Worm (Caenorhabditis elegans) whole organism, L3 larva: Measurements from ENCODE around the gene fkh-2.

Source experiments
- R02D3.7 ChIP-seq: fragments of 150-350 bp; optimal IDR thresholded peaks from 2 replicates; lab custom pipeline; 2014; ENCODE audit warnings: missing biosample characterization, missing genetic modification characterization
- fkh-10 ChIP-seq: sonication (generic microtip); optimal IDR thresholded peaks from 2 replicates; lab custom pipeline; 2017; ENCODE audit warnings: missing biosample characterization, missing genetic modification reagents, missing genetic modification characterization
- fkh-2 ChIP-seq: fragments of 150-350 bp; optimal IDR thresholded peaks from 2 replicates; lab custom pipeline; 2014; ENCODE audit warnings: missing biosample characterization, missing genetic modification reagents, missing genetic modification characterization
- nhr-12 ChIP-seq: fragments of 150-350 bp; optimal IDR thresholded peaks from 2 replicates; lab custom pipeline; 2014; ENCODE audit warnings: missing biosample characterization, missing genetic modification characterization
- nhr-23 ChIP-seq: fragments of 150-350 bp; optimal IDR thresholded peaks from 2 replicates; lab custom pipeline; 2014; ENCODE audit warnings: missing biosample characterization, missing genetic modification reagents, missing genetic modification characterization
- nhr-25 ChIP-seq: sonication (generic microtip); optimal IDR thresholded peaks from 2 replicates; lab custom pipeline; 2017; ENCODE audit warnings: missing biosample characterization, missing genetic modification characterization
- nhr-28 ChIP-seq: fragments of 150-350 bp; optimal IDR thresholded peaks from 2 replicates; lab custom pipeline; 2014; ENCODE audit warnings: missing biosample characterization, missing genetic modification characterization
- nhr-43 ChIP-seq: sonication (generic microtip); optimal IDR thresholded peaks from 2 replicates; lab custom pipeline; 2016; ENCODE audit warnings: mild to moderate bottlenecking, missing genetic modification characterization, missing compliant biosample characterization; ENCODE audit not compliant: poor library complexity, severe bottlenecking
- nhr-76 ChIP-seq: fragments of 150-350 bp; sonication (generic microtip); optimal IDR thresholded peaks from 5 replicates; lab custom pipeline; 2014; ENCODE audit warnings: missing biosample characterization, missing genetic modification characterization
- ztf-4 ChIP-seq: fragments of 150-350 bp; optimal IDR thresholded peaks from 2 replicates; lab custom pipeline; 2014; ENCODE audit warnings: missing biosample characterization, missing genetic modification characterization

ce11 chrX:3725437-3725836, 16.7 kb downstream of the fkh-2 start:
- TF ChIP-seq nhr-76 (tag; lab: Kevin White, UChicago) (no peak), nhr-23 (tag; lab: Kevin White, UChicago) (no peak), nhr-12 (no peak), nhr-28 (tag; lab: Kevin White, UChicago) (no peak), nhr-25 (tag; lab: Kevin White, UChicago) (no peak), fkh-2 (no peak), R02D3.7 (tag; lab: Kevin White, UChicago) (no peak), ztf-4 (tag; lab: Kevin White, UChicago) (no peak), fkh-10 (no peak), nhr-43 (tag; lab: Kevin White, UChicago) (no peak)
